Fruit fly (Drosophila melanogaster) whole organism, prepupa: Measurements from ENCODE around the gene CG13375.

Experiments
- Blimp-1 ChIP-seq: fragments of 200-800 bp; sonication (Bioruptor generic); optimal IDR thresholded peaks from 3 replicates; lab custom pipeline; 2017; ENCODE audit warnings: missing biosample characterization, missing genetic modification characterization, mild to moderate bottlenecking, moderate library complexity, missing genetic modification reagents
- CG10631 ChIP-seq: fragments of 200-800 bp; sonication (Bioruptor generic); optimal IDR thresholded peaks from 2 replicates; lab custom pipeline; 2016; ENCODE audit warnings: missing biosample characterization, missing genetic modification characterization
- CG10669 ChIP-seq: fragments of 200-800 bp; sonication (Bioruptor generic); optimal IDR thresholded peaks from 3 replicates; lab custom pipeline; 2018; ENCODE audit warnings: missing biosample characterization, mild to moderate bottlenecking, missing genetic modification characterization, moderate library complexity
- CG11762 ChIP-seq: fragments of 200-800 bp; sonication (Bioruptor generic); optimal IDR thresholded peaks from 3 replicates; lab custom pipeline; 2016; ENCODE audit warnings: missing biosample characterization, missing genetic modification characterization; ENCODE audit not compliant: insufficient read depth
- CG11902 ChIP-seq: fragments of 200-800 bp; sonication (Bioruptor generic); optimal IDR thresholded peaks from 3 replicates; lab custom pipeline; 2016; ENCODE audit warnings: missing biosample characterization, missing genetic modification characterization
- CG15336 ChIP-seq: fragments of 200-800 bp; sonication (Bioruptor generic); IDR thresholded peaks from 2 replicates; pipeline ENCODE4 v1.3.6; 2022; ENCODE audit warnings: missing biosample characterization, missing genetic modification characterization
- CG1621 ChIP-seq: fragments of 200-800 bp; sonication (Bioruptor generic); optimal IDR thresholded peaks from 3 replicates; lab custom pipeline; 2018; ENCODE audit warnings: missing biosample characterization, mild to moderate bottlenecking, missing genetic modification characterization
- CG16779 ChIP-seq: fragments of 200-800 bp; sonication (Bioruptor generic); optimal IDR thresholded peaks from 3 replicates; lab custom pipeline; 2017; ENCODE audit warnings: missing biosample characterization, mild to moderate bottlenecking, missing genetic modification characterization
- CG3032 ChIP-seq: fragments of 200-800 bp; optimal IDR thresholded peaks from 2 replicates; lab custom pipeline; 2019; ENCODE audit warnings: missing biosample characterization, mild to moderate bottlenecking, missing genetic modification characterization, moderate library complexity
- CG3919 ChIP-seq: fragments of 200-800 bp; sonication (Bioruptor generic); optimal IDR thresholded peaks from 3 replicates; lab custom pipeline; 2016; ENCODE audit warnings: missing biosample characterization, missing genetic modification characterization
- CG4318 ChIP-seq: fragments of 200-800 bp; sonication (Bioruptor generic); optimal IDR thresholded peaks from 3 replicates; lab custom pipeline; 2017; ENCODE audit warnings: missing biosample characterization, mild to moderate bottlenecking, missing genetic modification characterization
- CG6163 ChIP-seq: fragments of 200-800 bp; sonication (Bioruptor generic); IDR thresholded peaks from 3 replicates; pipeline ENCODE4 v1.3.6; 2022; ENCODE audit warnings: missing biosample characterization, missing genetic modification characterization
- CG6276 ChIP-seq: fragments of 200-800 bp; sonication (Bioruptor generic); optimal IDR thresholded peaks from 2 replicates; lab custom pipeline; 2017; ENCODE audit warnings: missing biosample characterization, mild to moderate bottlenecking, missing genetic modification characterization
- CG6792 ChIP-seq: fragments of 200-800 bp; sonication (Bioruptor generic); optimal IDR thresholded peaks from 3 replicates; lab custom pipeline; 2016; ENCODE audit warnings: missing biosample characterization, missing genetic modification characterization
- CG6808 ChIP-seq: fragments of 200-800 bp; sonication (Bioruptor generic); optimal IDR thresholded peaks from 3 replicates; lab custom pipeline; 2017; ENCODE audit warnings: missing biosample characterization, missing genetic modification characterization, mild to moderate bottlenecking, moderate library complexity, missing genetic modification reagents
- CG6854 ChIP-seq: fragments of 200-800 bp; sonication (Bioruptor generic); optimal IDR thresholded peaks from 2 replicates; lab custom pipeline; 2017; ENCODE audit warnings: missing biosample characterization, mild to moderate bottlenecking, missing genetic modification characterization
- CG7368 ChIP-seq: fragments of 200-800 bp; sonication (Bioruptor generic); optimal IDR thresholded peaks from 3 replicates; lab custom pipeline; 2016; ENCODE audit warnings: missing biosample characterization, missing genetic modification characterization
- CG8119 ChIP-seq: fragments of 200-800 bp; sonication (Bioruptor generic); IDR thresholded peaks from 3 replicates; pipeline ENCODE4 v1.3.6; 2022; ENCODE audit warnings: missing biosample characterization, missing genetic modification characterization
- CG8632 ChIP-seq: fragments of 200-800 bp; sonication (Bioruptor generic); optimal IDR thresholded peaks from 3 replicates; lab custom pipeline; 2016; ENCODE audit warnings: missing biosample characterization, missing genetic modification characterization
- CG9139 ChIP-seq: fragments of 200-800 bp; sonication (Bioruptor generic); optimal IDR thresholded peaks from 3 replicates; lab custom pipeline; 2017; ENCODE audit warnings: missing biosample characterization, mild to moderate bottlenecking, missing genetic modification characterization
- Eip75B ChIP-seq: fragments of 200-800 bp; sonication (Bioruptor generic); optimal IDR thresholded peaks from 3 replicates; lab custom pipeline; 2016; ENCODE audit warnings: missing biosample characterization, missing genetic modification characterization
- Eip78C ChIP-seq: fragments of 200-800 bp; sonication (Bioruptor generic); peaks from one replicate; lab custom pipeline; 2016; ENCODE audit warnings: missing biosample characterization, missing genetic modification characterization
- Eip93F ChIP-seq: fragments of 200-800 bp; sonication (Bioruptor generic); optimal IDR thresholded peaks from 2 replicates; lab custom pipeline; 2016; ENCODE audit warnings: missing biosample characterization, mild to moderate bottlenecking, missing genetic modification characterization
- Ets21C ChIP-seq: fragments of 200-800 bp; sonication (Bioruptor generic); optimal IDR thresholded peaks from 3 replicates; lab custom pipeline; 2016; ENCODE audit warnings: missing biosample characterization, missing genetic modification characterization
- Ets96B ChIP-seq: fragments of 200-800 bp; optimal IDR thresholded peaks from 2 replicates; lab custom pipeline; 2019; ENCODE audit warnings: missing biosample characterization, mild to moderate bottlenecking, missing genetic modification characterization, moderate library complexity
- Gug ChIP-seq: fragments of 200-800 bp; sonication (Bioruptor generic); IDR thresholded peaks from 2 replicates; pipeline ENCODE4 v1.3.6; 2022; ENCODE audit warnings: missing biosample characterization, missing genetic modification characterization
- Hr4 ChIP-seq: fragments of 200-800 bp; sonication (Bioruptor generic); optimal IDR thresholded peaks from 3 replicates; lab custom pipeline; 2016; ENCODE audit warnings: missing biosample characterization, missing genetic modification characterization
- Lpt ChIP-seq: fragments of 200-800 bp; sonication (Bioruptor generic); optimal IDR thresholded peaks from 3 replicates; lab custom pipeline; 2016; ENCODE audit warnings: missing biosample characterization, missing genetic modification characterization
- Met ChIP-seq: fragments of 200-800 bp; sonication (Bioruptor generic); optimal IDR thresholded peaks from 3 replicates; lab custom pipeline; 2016; ENCODE audit warnings: missing biosample characterization, missing genetic modification characterization
- OdsH ChIP-seq: fragments of 200-800 bp; sonication (Bioruptor generic); optimal IDR thresholded peaks from 3 replicates; lab custom pipeline; 2016; ENCODE audit warnings: missing biosample characterization, missing genetic modification characterization
- Sox102F ChIP-seq: fragments of 200-800 bp; sonication (Bioruptor generic); optimal IDR thresholded peaks from 2 replicates; lab custom pipeline; 2016; ENCODE audit warnings: missing biosample characterization, mild to moderate bottlenecking, missing genetic modification characterization
- Sox14 ChIP-seq: fragments of 200-800 bp; sonication (Bioruptor generic); optimal IDR thresholded peaks from 3 replicates; lab custom pipeline; 2016; ENCODE audit warnings: missing biosample characterization, missing genetic modification characterization
- Sox15 ChIP-seq: fragments of 200-800 bp; sonication (Bioruptor generic); optimal IDR thresholded peaks from 3 replicates; lab custom pipeline; 2016; ENCODE audit warnings: missing biosample characterization, missing genetic modification characterization
- acj6 ChIP-seq: fragments of 200-800 bp; sonication (Bioruptor generic); optimal IDR thresholded peaks from 3 replicates; lab custom pipeline; 2016; ENCODE audit warnings: missing biosample characterization, missing genetic modification characterization
- cyc ChIP-seq: fragments of 200-800 bp; sonication (Bioruptor generic); optimal IDR thresholded peaks from 3 replicates; lab custom pipeline; 2016; ENCODE audit warnings: missing biosample characterization, missing genetic modification characterization
- eg ChIP-seq: fragments of 200-800 bp; sonication (Bioruptor generic); IDR thresholded peaks from 3 replicates; pipeline ENCODE4 v1.3.6; 2022; ENCODE audit warnings: missing biosample characterization, missing genetic modification characterization
- fd59A ChIP-seq: fragments of 200-800 bp; sonication (Bioruptor generic); optimal IDR thresholded peaks from 2 replicates; lab custom pipeline; 2017; ENCODE audit warnings: missing biosample characterization, mild to moderate bottlenecking, missing genetic modification characterization, missing genetic modification reagents
- fd85E ChIP-seq: fragments of 200-800 bp; sonication (Bioruptor generic); optimal IDR thresholded peaks from 3 replicates; lab custom pipeline; 2016; ENCODE audit warnings: missing biosample characterization, missing genetic modification characterization
- fkh ChIP-seq: fragments of 200-800 bp; sonication (Bioruptor generic); optimal IDR thresholded peaks from 3 replicates; lab custom pipeline; 2017; ENCODE audit warnings: missing biosample characterization, mild to moderate bottlenecking, missing genetic modification characterization, moderate library complexity
- lz ChIP-seq: fragments of 200-800 bp; sonication (Bioruptor generic); optimal IDR thresholded peaks from 3 replicates; lab custom pipeline; 2016; ENCODE audit warnings: missing biosample characterization, missing genetic modification characterization
- net ChIP-seq: fragments of 200-800 bp; sonication (Bioruptor generic); optimal IDR thresholded peaks from 3 replicates; lab custom pipeline; 2016; ENCODE audit warnings: missing biosample characterization, missing genetic modification characterization
- pdm3 ChIP-seq: fragments of 200-800 bp; sonication (Bioruptor generic); optimal IDR thresholded peaks from 3 replicates; lab custom pipeline; 2016; ENCODE audit warnings: missing biosample characterization, missing genetic modification characterization
- salr ChIP-seq, 2 experiments: fragments of 200-800 bp; sonication (Bioruptor generic); optimal IDR thresholded peaks; 3 replicates each; lab custom pipeline; 2016 to 2018; ENCODE audit warnings: missing biosample characterization in 2 of 2, missing genetic modification characterization in 2 of 2, mild to moderate bottlenecking in 1 of 2
- spab ChIP-seq: fragments of 200-800 bp; sonication (Bioruptor generic); optimal IDR thresholded peaks from 2 replicates; lab custom pipeline; 2017; ENCODE audit warnings: missing biosample characterization, mild to moderate bottlenecking, missing genetic modification characterization, missing genetic modification reagents
- ss ChIP-seq, 2 experiments: fragments of 200-800 bp; sonication (Bioruptor generic); optimal IDR thresholded peaks; 2 replicates in 1 of 2; 3 replicates in 1 of 2; lab custom pipeline; 2017 to 2018; ENCODE audit warnings: mild to moderate bottlenecking in 2 of 2, missing biosample characterization in 2 of 2, missing genetic modification characterization in 2 of 2, moderate library complexity in 1 of 2
- svp ChIP-seq: fragments of 200-800 bp; sonication (Bioruptor generic); peaks from one replicate; lab custom pipeline; 2016; ENCODE audit warnings: missing biosample characterization, missing genetic modification characterization
- vri ChIP-seq: fragments of 200-800 bp; sonication (Bioruptor generic); optimal IDR thresholded peaks from 3 replicates; lab custom pipeline; 2016; ENCODE audit warnings: missing biosample characterization, mild to moderate bottlenecking, missing genetic modification characterization

The CG13375 gene

DNA sequence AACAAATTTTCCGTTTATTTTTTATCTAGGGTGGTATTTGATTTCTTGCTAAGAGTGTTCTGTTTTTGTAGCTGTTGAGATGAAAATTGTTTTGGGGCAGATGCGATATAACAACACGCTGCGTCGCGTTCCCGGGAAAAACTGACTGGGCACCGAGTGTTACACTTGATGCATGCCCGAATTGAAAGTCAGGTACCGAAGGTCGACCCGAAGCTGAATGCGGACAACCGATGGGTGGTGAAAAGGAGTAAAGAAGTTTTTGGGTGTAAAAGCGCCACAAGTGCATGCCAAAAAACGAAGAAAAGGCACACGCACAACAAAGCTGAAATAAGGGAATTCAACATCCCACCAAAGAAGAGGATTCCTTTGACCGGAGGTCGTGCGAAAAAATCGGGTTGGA lies at the start of gene CG13375:
TSS of gene CG13375 (minus strand) at position 124 of the 400 bp plus-strand sequence.
- TF ChIP-seq cyc (GFP tag; lab: Kevin White, UChicago) (no peak), lz (GFP tag; lab: Kevin White, UChicago) (no peak), vri (no peak), CG9139 (GFP tag; lab: Kevin White, UChicago) (no peak), CG7368 (GFP tag; lab: Kevin White, UChicago) (no peak), CG11762 (GFP tag; lab: Kevin White, UChicago) (no peak), pdm3 (GFP tag; lab: Kevin White, UChicago) (no peak), Eip78C (GFP tag; lab: Kevin White, UChicago) (no peak)

dm6 chrX:342422-343169 lies 47.8 kb upstream of the CG13375 start:
- TF ChIP-seq pdm3 (GFP tag; lab: Kevin White, UChicago) = peak; percentile 38
- TF ChIP-seq CG7368 (GFP tag; lab: Kevin White, UChicago) = peak; percentile 36
- TF ChIP-seq Eip93F (GFP tag; lab: Kevin White, UChicago) = no peak
- TF ChIP-seq CG1621 (tag; lab: Kevin White, UChicago) = no peak
- no peak for TF ChIP-seq fd59A
- peak; percentile 32; the same call in 1 of the 3 replicates for TF ChIP-seq CG6163 (GFP tag; lab: Robert Waterston, UW)
- peak; percentile 41 for TF ChIP-seq Hr4
- peak; percentile 43 for TF ChIP-seq CG6808 (GFP tag; lab: Kevin White, UChicago)
- peak; percentile 18 for TF ChIP-seq Sox102F
- TF ChIP-seq CG3032 (tag; lab: Kevin White, UChicago) = peak; percentile 65
- peak; percentile 73 for TF ChIP-seq CG10631
- peak; percentile 70 for TF ChIP-seq CG8119
- peak in 1 of 2 experiments; percentile 45 for TF ChIP-seq salr (GFP tag; optimal IDR thresholded peaks at IDR 0.05; lab: Kevin White, UChicago)
- TF ChIP-seq Blimp-1 (GFP tag; lab: Kevin White, UChicago) = peak; percentile 43
- TF ChIP-seq CG15336 (GFP tag; lab: Robert Waterston, UW) = peak; percentile 65
- peak; percentile 37 for TF ChIP-seq CG9139 (GFP tag; lab: Kevin White, UChicago)
- TF ChIP-seq CG10669 (GFP tag; lab: Kevin White, UChicago) = peak; percentile 64
- TF ChIP-seq Ets96B (tag; lab: Kevin White, UChicago) = peak; percentile 58
- peak; percentile 55 for TF ChIP-seq spab (GFP tag; lab: Kevin White, UChicago)
- peak; percentile 46; the same call in 2 of the 3 replicates for TF ChIP-seq eg (GFP tag; lab: Robert Waterston, UW)
- TF ChIP-seq CG6854 (GFP tag; lab: Kevin White, UChicago) = no peak
- peak; percentile 44 for TF ChIP-seq svp (GFP tag; lab: Kevin White, UChicago)
- peak; percentile 43 for TF ChIP-seq CG11762 (GFP tag; lab: Kevin White, UChicago)
- no peak for TF ChIP-seq fd85E (GFP tag; lab: Kevin White, UChicago)
- peak; percentile 68 for TF ChIP-seq OdsH (GFP tag; lab: Kevin White, UChicago)
- TF ChIP-seq acj6 (GFP tag; lab: Kevin White, UChicago) = peak; percentile 41
- TF ChIP-seq Ets21C (GFP tag; lab: Kevin White, UChicago) = no peak
- peak; percentile 55 for TF ChIP-seq CG3919 (GFP tag; lab: Kevin White, UChicago)
- TF ChIP-seq Sox14 (GFP tag; lab: Kevin White, UChicago) = no peak
- peak; percentile 56 for TF ChIP-seq Lpt (GFP tag; lab: Kevin White, UChicago)
- peak; percentile 1 for TF ChIP-seq CG11902
- TF ChIP-seq CG4318 (GFP tag; lab: Kevin White, UChicago) = no peak
- no peak for TF ChIP-seq Eip75B (GFP tag; lab: Kevin White, UChicago)
- peak; percentile 87 for TF ChIP-seq Eip78C (GFP tag; lab: Kevin White, UChicago)
- TF ChIP-seq Sox15 (GFP tag; lab: Kevin White, UChicago) = peak; percentile 26
- TF ChIP-seq Met (GFP tag; lab: Kevin White, UChicago) = peak; percentile 27
- peak; percentile 57 for TF ChIP-seq net (GFP tag; lab: Kevin White, UChicago)
- TF ChIP-seq CG8632 = peak; percentile 79
- peak in 1 of 2 experiments; percentile 68 for TF ChIP-seq ss (GFP tag; optimal IDR thresholded peaks at IDR 0.05; lab: Kevin White, UChicago)
- peak; percentile 63 for TF ChIP-seq CG6792
- TF ChIP-seq fkh (GFP tag; lab: Kevin White, UChicago) = no peak
- peak; percentile 21 for TF ChIP-seq CG6276 (GFP tag; lab: Kevin White, UChicago)
- TF ChIP-seq CG16779 (tag; lab: Kevin White, UChicago) = peak; percentile 36
- no peak for TF ChIP-seq Gug (GFP tag; lab: Robert Waterston, UW)
